Fruit fly (Drosophila melanogaster): ENCODE data around the gene Ir68a.

Gene Ir68a

dm6 chr3L:11251721-11252423 is 15.9 kb upstream of the Ir68a start, which contains the start of gene scyl (continued):
- no peak; the same call in 1 of the 2 replicates for TF ChIP-seq amos (GFP tag; IDR thresholded peaks at IDR 0.05; ENCODE audit: partially characterized antibody)
- peak; percentile 54 for TF ChIP-seq Meics (GFP tag; optimal IDR thresholded peaks at IDR 0.05)
- no peak; the same call in 2 of the 3 replicates for TF ChIP-seq knrl (GFP tag; IDR thresholded peaks at IDR 0.05; ENCODE audit: partially characterized antibody)
- TF ChIP-seq Ada2b (GFP tag; IDR thresholded peaks at IDR 0.05), result 0 out of 2 replicates have a peak, but pooled peaks have one; percentile 27
- TF ChIP-seq Antp (GFP tag; optimal IDR thresholded peaks at IDR 0.05), result peak; percentile 59
- TF ChIP-seq Lhr (GFP tag; optimal IDR thresholded peaks at IDR 0.05), result no peak
- TF ChIP-seq ash1 (GFP tag; optimal IDR thresholded peaks at IDR 0.05), result peak; percentile 91
- peak; percentile 5 for TF ChIP-seq ATbp (GFP tag; optimal IDR thresholded peaks at IDR 0.05)
- peak; percentile 56 for TF ChIP-seq ems (GFP tag; optimal IDR thresholded peaks at IDR 0.05)
- TF ChIP-seq vnd (GFP tag; IDR thresholded peaks at IDR 0.05; ENCODE audit: partially characterized antibody), result no peak
- TF ChIP-seq CG10565 (GFP tag; optimal IDR thresholded peaks at IDR 0.05), result no peak
- peak; percentile 92; the same call in 2 of the 3 replicates for TF ChIP-seq CG34422 (GFP tag; IDR thresholded peaks at IDR 0.05)
- TF ChIP-seq en (GFP tag; optimal IDR thresholded peaks at IDR 0.05), result no peak
- TF ChIP-seq tup (GFP tag; optimal IDR thresholded peaks at IDR 0.05), result no peak
- no peak for TF ChIP-seq CG3995 (GFP tag; optimal IDR thresholded peaks at IDR 0.05)
- no peak for TF ChIP-seq Lim3 (GFP tag; IDR thresholded peaks at IDR 0.05)
- TF ChIP-seq CG33557 (GFP tag; optimal IDR thresholded peaks at IDR 0.05), result peak; percentile 66
- TF ChIP-seq CG4328 (GFP tag; optimal IDR thresholded peaks at IDR 0.05), result peak; percentile 14
- peak; percentile 36; the same call in 1 of the 2 replicates for TF ChIP-seq tna (GFP tag; IDR thresholded peaks at IDR 0.05; ENCODE audit: partially characterized antibody)
- TF ChIP-seq Hr39 (optimal IDR thresholded peaks at IDR 0.05), result no peak
- TF ChIP-seq repo (GFP tag; optimal IDR thresholded peaks at IDR 0.05), result peak; percentile 72
- TF ChIP-seq run (tag; optimal IDR thresholded peaks at IDR 0.05), result peak; percentile 43
- no peak for TF ChIP-seq Spps (tag; optimal IDR thresholded peaks at IDR 0.05)
- TF ChIP-seq p53 (GFP tag; optimal IDR thresholded peaks at IDR 0.05), result peak; percentile 59
- TF ChIP-seq CG7839 (tag; optimal IDR thresholded peaks at IDR 0.05), result peak; percentile 34
- TF ChIP-seq Asciz (GFP tag; optimal IDR thresholded peaks at IDR 0.05), result no peak
- no peak for TF ChIP-seq Abd-B (GFP tag; optimal IDR thresholded peaks at IDR 0.05)
- TF ChIP-seq CG4404 (GFP tag; IDR thresholded peaks at IDR 0.05), result no peak
- TF ChIP-seq CG1024 (GFP tag; IDR thresholded peaks at IDR 0.05), result peak; percentile 56; the same call in 1 of the 2 replicates
- peak; percentile 48 for TF ChIP-seq Fer3 (tag; optimal IDR thresholded peaks at IDR 0.05)
- peak; percentile 60 for TF ChIP-seq CG4854 (GFP tag; optimal IDR thresholded peaks at IDR 0.05)
- no peak for TF ChIP-seq CkIIα-i1 (GFP tag; IDR thresholded peaks at IDR 0.05)
- TF ChIP-seq cato (GFP tag; optimal IDR thresholded peaks at IDR 0.05; ENCODE audit: borderline replicate concordance), result no peak
- TF ChIP-seq CG18011 (GFP tag; optimal IDR thresholded peaks at IDR 0.05), result no peak
- TF ChIP-seq ap (GFP tag; IDR thresholded peaks at IDR 0.05), result no peak
- TF ChIP-seq Taf1 (GFP tag; IDR thresholded peaks at IDR 0.05), result 0 out of 2 replicates have a peak, but pooled peaks have one; percentile 10
- no peak for TF ChIP-seq sc (optimal IDR thresholded peaks at IDR 0.05)
- TF ChIP-seq sc (GFP tag; optimal IDR thresholded peaks at IDR 0.05), result no peak
- peak; percentile 91 for TF ChIP-seq otp (GFP tag; IDR thresholded peaks at IDR 0.05)
- TF ChIP-seq CG17361 (GFP tag; IDR thresholded peaks at IDR 0.05), result no peak
- peak; percentile 14; the same call in 1 of the 2 replicates for TF ChIP-seq dati (GFP tag; IDR thresholded peaks at IDR 0.05)
- peak; percentile 28 for TF ChIP-seq CG17186 (GFP tag; optimal IDR thresholded peaks at IDR 0.05)
- TF ChIP-seq nerfin-1 (tag; optimal IDR thresholded peaks at IDR 0.05), result peak; percentile 40
- no peak for TF ChIP-seq ham (GFP tag; IDR thresholded peaks at IDR 0.05)
- peak; percentile 62 for TF ChIP-seq Awh (GFP tag; IDR thresholded peaks at IDR 0.05)
- peak; percentile 78 for TF ChIP-seq zfh1 (GFP tag; IDR thresholded peaks at IDR 0.05)
- peak; percentile 61 for TF ChIP-seq Kr (GFP tag; optimal IDR thresholded peaks at IDR 0.05)
- no peak for TF ChIP-seq CG12104 (GFP tag; optimal IDR thresholded peaks at IDR 0.05)
- TF ChIP-seq zfh2 (GFP tag; optimal IDR thresholded peaks at IDR 0.05), result peak; percentile 6
- no peak for TF ChIP-seq Fer2 (tag; optimal IDR thresholded peaks at IDR 0.05)

Measured in whole organism, embryonic.